Worm (Caenorhabditis elegans) whole organism, mixed stage, embryonic: Measurements from ENCODE around the gene Y116F11A.3.

ENCODE experiments used
- M03D4.4 ChIP-seq: sonication (generic microtip); optimal IDR thresholded peaks from 2 replicates; lab custom pipeline; 2017; ENCODE audit warnings: mild to moderate bottlenecking, missing genetic modification characterization, missing compliant biosample characterization
- bed-3 ChIP-seq: fragments of 200-800 bp; sonication (Bioruptor generic); optimal IDR thresholded peaks from 3 replicates; lab custom pipeline; 2018; ENCODE audit warnings: mild to moderate bottlenecking, missing genetic modification characterization, moderate library complexity, missing compliant biosample characterization
- blmp-1 ChIP-seq: fragments of 150-350 bp; optimal IDR thresholded peaks from 2 replicates; lab custom pipeline; 2014; ENCODE audit warnings: missing biosample characterization, missing genetic modification characterization
- ceh-39 ChIP-seq: fragments of 150-350 bp; optimal IDR thresholded peaks from 2 replicates; lab custom pipeline; 2014; ENCODE audit warnings: missing biosample characterization, missing genetic modification characterization
- ceh-43 ChIP-seq: fragments of 200-800 bp; sonication (Bioruptor generic); optimal IDR thresholded peaks from 2 replicates; lab custom pipeline; 2018; ENCODE audit warnings: mild to moderate bottlenecking, missing genetic modification characterization, moderate library complexity, missing compliant biosample characterization
- ces-1 ChIP-seq: fragments of 150-350 bp; optimal IDR thresholded peaks from 2 replicates; lab custom pipeline; 2014; ENCODE audit warnings: missing biosample characterization, missing genetic modification reagents, missing genetic modification characterization
- cnd-1 ChIP-seq: fragments of 200-800 bp; sonication (Bioruptor generic); optimal IDR thresholded peaks from 2 replicates; lab custom pipeline; 2018; ENCODE audit warnings: mild to moderate bottlenecking, missing genetic modification characterization, missing compliant biosample characterization
- drap-1 ChIP-seq: fragments of 200-800 bp; sonication (Bioruptor generic); optimal IDR thresholded peaks from 3 replicates; lab custom pipeline; 2018; ENCODE audit warnings: mild to moderate bottlenecking, missing genetic modification characterization, missing compliant biosample characterization
- elt-1 ChIP-seq: sonication (generic microtip); optimal IDR thresholded peaks from 2 replicates; lab custom pipeline; 2017; ENCODE audit warnings: missing genetic modification characterization, mild to moderate bottlenecking, missing compliant biosample characterization, antibody characterized with exemption, moderate library complexity, borderline replicate concordance; ENCODE audit not compliant: insufficient read depth
- elt-3 ChIP-seq: fragments of 150-350 bp; optimal IDR thresholded peaks from 2 replicates; lab custom pipeline; 2014; ENCODE audit warnings: missing biosample characterization, missing genetic modification characterization
- flh-1 ChIP-seq: fragments of 200-800 bp; sonication (Bioruptor generic); optimal IDR thresholded peaks from 2 replicates; lab custom pipeline; 2018; ENCODE audit warnings: mild to moderate bottlenecking, missing genetic modification characterization, moderate library complexity, missing compliant biosample characterization
- lin-13 ChIP-seq: fragments of 150-350 bp; optimal IDR thresholded peaks from 2 replicates; lab custom pipeline; 2014; ENCODE audit warnings: missing biosample characterization, missing genetic modification characterization
- lin-32 ChIP-seq: fragments of 200-800 bp; sonication (Bioruptor generic); optimal IDR thresholded peaks from 2 replicates; lab custom pipeline; 2018; ENCODE audit warnings: mild to moderate bottlenecking, missing genetic modification characterization, missing compliant biosample characterization
- lsy-2 ChIP-seq: fragments of 150-350 bp; optimal IDR thresholded peaks from 2 replicates; lab custom pipeline; 2014; ENCODE audit warnings: missing biosample characterization, missing genetic modification characterization
- mab-5 ChIP-seq: fragments of 150-350 bp; optimal IDR thresholded peaks from 2 replicates; lab custom pipeline; 2014; ENCODE audit warnings: missing biosample characterization, missing genetic modification characterization
- mep-1 ChIP-seq: fragments of 150-350 bp; optimal IDR thresholded peaks from 2 replicates; lab custom pipeline; 2017; ENCODE audit warnings: missing biosample characterization, missing genetic modification reagents, missing genetic modification characterization, inconsistent platforms
- mls-2 ChIP-seq: sonication (generic microtip); optimal IDR thresholded peaks from 2 replicates; lab custom pipeline; 2016; ENCODE audit warnings: mild to moderate bottlenecking, missing genetic modification characterization, moderate library complexity, missing compliant biosample characterization
- nhr-2 ChIP-seq: fragments of 150-350 bp; optimal IDR thresholded peaks from 2 replicates; lab custom pipeline; 2014; ENCODE audit warnings: missing biosample characterization, missing genetic modification characterization
- nhr-237 ChIP-seq: fragments of 150-350 bp; optimal IDR thresholded peaks from 2 replicates; lab custom pipeline; 2014; ENCODE audit warnings: missing biosample characterization, missing genetic modification characterization
- pha-4 ChIP-seq: fragments of 150-350 bp; optimal IDR thresholded peaks from 2 replicates; lab custom pipeline; 2018; ENCODE audit warnings: missing biosample characterization, missing genetic modification reagents, missing genetic modification characterization
- sem-2 ChIP-seq: fragments of 200-800 bp; sonication (Bioruptor generic); optimal IDR thresholded peaks from 2 replicates; lab custom pipeline; 2018; ENCODE audit warnings: mild to moderate bottlenecking, missing genetic modification characterization, missing compliant biosample characterization
- snpc-4 ChIP-seq: fragments of 150-350 bp; optimal IDR thresholded peaks from 2 replicates; lab custom pipeline; 2014; ENCODE audit warnings: missing biosample characterization, missing genetic modification characterization
- tbx-8 ChIP-seq: fragments of 200-800 bp; sonication (Bioruptor generic); optimal IDR thresholded peaks from 2 replicates; lab custom pipeline; 2018; ENCODE audit warnings: mild to moderate bottlenecking, missing genetic modification characterization, moderate library complexity, missing compliant biosample characterization
- unc-39 ChIP-seq: fragments of 150-350 bp; optimal IDR thresholded peaks from 2 replicates; lab custom pipeline; 2014; ENCODE audit warnings: missing biosample characterization, missing genetic modification characterization
- zip-8 ChIP-seq: fragments of 150-350 bp; optimal IDR thresholded peaks from 2 replicates; lab custom pipeline; 2014; ENCODE audit warnings: missing biosample characterization, missing genetic modification characterization
- ztf-11 ChIP-seq: fragments of 150-350 bp; optimal IDR thresholded peaks from 2 replicates; lab custom pipeline; 2014; ENCODE audit warnings: missing biosample characterization, missing genetic modification characterization

Gene Y116F11A.3

DNA sequence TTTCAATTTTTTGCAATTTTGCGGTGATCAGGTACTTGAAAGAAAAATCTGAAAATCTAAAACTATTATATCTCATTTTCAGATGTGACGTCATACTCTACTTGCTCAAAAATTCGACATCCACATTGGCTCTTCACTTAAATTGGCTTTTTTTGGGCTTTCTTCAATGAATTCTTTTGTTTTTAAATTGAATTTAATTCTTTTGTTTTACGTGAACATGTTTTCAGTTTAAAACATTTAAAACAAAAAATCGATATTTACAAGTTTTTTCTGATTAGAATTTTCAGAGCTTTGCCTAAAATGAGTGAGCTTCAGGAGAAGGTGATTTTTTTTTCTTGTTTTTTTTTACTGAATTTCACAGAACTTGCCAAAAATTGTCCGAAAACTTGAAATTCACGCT lies 12.8 kb downstream of the Y116F11A.3 start, which contains the start of gene W04E12.3:
W04E12.3 (plus strand) TSS at position 301 of the 400 bp plus-strand sequence.
- TF ChIP-seq elt-1, result no peak
- no peak for TF ChIP-seq tbx-8 (GFP tag; lab: Kevin White, UChicago)
- TF ChIP-seq sem-2, result no peak
- TF ChIP-seq, all 35 proteins: peak for 0

DNA sequence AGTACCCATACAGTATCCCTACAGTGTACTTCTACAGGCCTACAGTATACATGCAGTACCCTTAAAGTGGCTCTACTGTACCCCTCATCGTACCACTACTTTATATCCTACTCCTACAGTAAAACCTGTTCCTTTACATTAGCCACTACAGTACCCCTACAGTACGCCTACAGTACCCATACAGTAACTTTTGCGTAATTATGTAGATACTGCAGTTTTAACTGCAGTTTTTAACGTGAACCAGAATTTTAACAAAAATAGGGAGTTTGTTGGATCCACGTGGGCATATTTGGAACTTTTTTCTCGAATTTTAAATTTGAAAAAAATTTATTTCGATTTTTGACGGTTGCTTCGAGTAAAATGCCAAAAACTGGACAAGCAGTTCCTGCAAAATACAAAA lies 14.5 kb downstream of the Y116F11A.3 start, which contains the start of gene W04E12.4:
W04E12.4 (plus strand) TSS at position 301 of the 400 bp plus-strand sequence.
- TF ChIP-seq lin-32 (GFP tag; lab: Kevin White, UChicago), result no peak
- TF ChIP-seq nhr-2 (tag; lab: Kevin White, UChicago), result no peak
- no peak for TF ChIP-seq flh-1 (GFP tag; lab: Kevin White, UChicago)
- TF ChIP-seq ces-1 (GFP tag; lab: Kevin White, UChicago), result no peak
- TF ChIP-seq M03D4.4 (tag; lab: Kevin White, UChicago), result no peak
- no peak for TF ChIP-seq mep-1 (tag; lab: Kevin White, UChicago)
- TF ChIP-seq lsy-2 (tag; lab: Kevin White, UChicago), result no peak
- TF ChIP-seq drap-1 (GFP tag; lab: Kevin White, UChicago), result no peak
- no peak for TF ChIP-seq mls-2
- no peak for TF ChIP-seq bed-3 (GFP tag; lab: Kevin White, UChicago)
- TF ChIP-seq elt-3 (tag; lab: Kevin White, UChicago), result no peak
- TF ChIP-seq cnd-1 (tag; lab: Kevin White, UChicago), result no peak

DNA sequence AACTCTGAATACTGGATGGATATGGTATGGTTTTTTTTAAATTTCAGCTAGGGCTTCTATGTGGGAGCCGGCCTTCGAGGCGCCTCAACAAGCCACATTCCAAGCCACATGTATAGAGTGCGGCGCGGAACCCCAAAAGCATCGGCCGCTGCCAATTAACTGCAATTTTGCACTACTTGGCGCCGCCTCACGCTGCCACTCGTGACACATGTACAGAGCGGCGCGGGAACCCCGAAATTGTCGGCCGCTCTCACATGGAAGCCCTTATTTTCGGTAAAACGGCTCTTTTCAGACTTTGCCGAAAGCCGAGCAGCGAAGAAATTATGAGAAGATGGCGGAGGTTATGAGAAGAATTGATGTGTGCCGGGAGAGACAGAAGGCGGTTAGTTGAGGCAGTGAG lies 15.0 kb downstream of the Y116F11A.3 start:
- TF ChIP-seq lin-13 (tag; lab: Kevin White, UChicago) (no peak), zip-8 (tag; lab: Kevin White, UChicago) (no peak), flh-1 (GFP tag; lab: Kevin White, UChicago) (no peak), unc-39 (tag; lab: Kevin White, UChicago) (no peak), blmp-1 (tag; lab: Kevin White, UChicago) (no peak)
- TF ChIP-seq, all 35 proteins: peak for 0

DNA sequence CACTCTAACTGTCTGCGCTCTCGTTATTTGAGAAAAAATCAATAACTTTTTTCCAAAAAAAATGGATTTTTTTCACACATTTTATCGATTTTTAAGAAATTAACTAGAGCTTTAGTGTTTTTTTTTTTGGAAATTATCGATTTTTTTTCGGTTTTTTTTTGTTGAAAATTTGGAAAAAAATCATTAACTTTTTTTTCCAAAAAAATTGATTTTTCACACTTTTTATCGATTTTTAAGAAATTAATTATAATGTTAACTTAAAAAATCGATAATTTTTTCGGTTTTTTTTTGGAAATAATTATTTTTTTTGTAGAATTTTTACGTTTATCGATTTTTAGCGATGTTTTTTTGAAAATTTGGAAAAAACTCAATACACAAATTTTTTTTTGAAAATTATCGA lies 15.4 kb downstream of the Y116F11A.3 start:
- no peak for TF ChIP-seq pha-4 (tag; lab: Kevin White, UChicago)
- TF ChIP-seq drap-1 (GFP tag; lab: Kevin White, UChicago), result no peak
- no peak for TF ChIP-seq sem-2
- no peak for TF ChIP-seq cnd-1 (tag; lab: Kevin White, UChicago)
- no peak for TF ChIP-seq ceh-43 (GFP tag; lab: Kevin White, UChicago)
- no peak for TF ChIP-seq elt-1
- no peak for TF ChIP-seq elt-3 (tag; lab: Kevin White, UChicago)
- no peak for TF ChIP-seq ztf-11 (tag; lab: Kevin White, UChicago)
- TF ChIP-seq blmp-1 (tag; lab: Kevin White, UChicago), result no peak
- no peak for TF ChIP-seq nhr-237
- TF ChIP-seq zip-8 (tag; lab: Kevin White, UChicago), result no peak
- no peak for TF ChIP-seq tbx-8 (GFP tag; lab: Kevin White, UChicago)

DNA sequence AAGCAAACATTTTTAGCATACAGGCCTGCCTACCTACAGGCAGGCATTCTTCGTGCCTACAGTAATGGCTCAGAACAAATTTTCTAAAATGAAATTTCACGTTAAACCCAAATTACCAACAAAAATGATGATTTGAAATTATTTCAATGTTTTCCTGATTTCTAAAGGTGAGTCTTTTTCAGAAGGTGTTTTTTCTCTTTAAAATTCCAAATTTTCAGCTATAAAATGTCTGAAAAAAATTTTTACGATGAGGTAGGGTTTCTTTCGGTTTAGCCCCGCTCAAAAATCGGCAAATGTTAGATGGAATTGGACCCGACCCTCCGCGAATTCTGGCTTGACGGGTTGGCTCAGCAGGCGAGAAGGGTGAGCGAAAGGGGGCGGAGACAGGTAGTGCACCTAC lies 17.0 kb downstream of the Y116F11A.3 start, which contains the start of gene W04E12.5:
W04E12.5 (plus strand) TSS at position 301 of the 400 bp plus-strand sequence.
- TF ChIP-seq ces-1 (GFP tag; lab: Kevin White, UChicago), result no peak
- no peak for TF ChIP-seq zip-8 (tag; lab: Kevin White, UChicago)
- TF ChIP-seq elt-1, result no peak
- TF ChIP-seq mab-5 (tag; lab: Kevin White, UChicago), result no peak
- TF ChIP-seq tbx-8 (GFP tag; lab: Kevin White, UChicago), result no peak
- TF ChIP-seq lin-13 (tag; lab: Kevin White, UChicago), result no peak

DNA sequence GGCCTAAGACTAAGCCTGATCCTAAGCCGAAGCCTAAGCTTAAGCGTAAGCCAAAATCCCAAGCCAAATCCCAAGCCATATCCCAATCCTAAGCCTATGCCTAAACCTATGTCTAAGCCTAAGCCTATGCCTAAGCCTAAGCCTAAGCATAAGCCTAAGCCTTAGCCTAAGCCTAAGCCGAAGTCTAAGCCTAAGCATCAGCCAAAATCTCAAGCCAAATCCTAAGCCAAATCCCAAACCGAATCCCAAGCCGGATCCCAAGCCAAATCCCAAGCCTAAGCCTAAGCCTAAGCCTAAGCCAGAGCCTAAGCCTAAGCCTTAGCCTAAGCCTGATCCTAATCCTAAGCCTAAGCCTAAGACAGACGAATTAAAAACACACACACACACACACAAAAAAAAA lies 18.3 kb downstream of the Y116F11A.3 start:
- no peak for TF ChIP-seq lin-13 (tag; lab: Kevin White, UChicago)
- no peak for TF ChIP-seq nhr-2 (tag; lab: Kevin White, UChicago)
- no peak for TF ChIP-seq drap-1 (GFP tag; lab: Kevin White, UChicago)
- TF ChIP-seq flh-1 (GFP tag; lab: Kevin White, UChicago), result no peak

DNA sequence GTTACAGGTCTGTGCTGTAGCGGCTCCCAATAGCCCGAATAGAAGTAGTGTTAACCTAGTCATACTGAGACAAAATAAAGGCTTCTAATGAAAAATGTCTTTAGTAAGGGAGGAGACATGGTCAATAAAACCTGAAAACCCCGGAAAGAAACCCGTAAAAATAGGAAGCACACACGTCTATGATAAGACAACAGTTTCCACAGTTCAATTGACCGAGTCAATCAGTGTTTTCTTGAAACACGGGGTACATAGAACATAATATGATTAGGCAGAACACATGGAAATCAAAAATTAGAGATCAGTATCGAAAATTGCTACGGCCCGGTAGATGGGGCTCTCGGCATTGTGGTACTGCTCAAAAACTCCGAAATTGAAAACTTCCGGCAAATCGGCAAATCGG lies 22.3 kb downstream of the Y116F11A.3 start, which contains the start of gene clec-49:
clec-49 (minus strand) TSS at position 103 of the 400 bp plus-strand sequence.
- no peak for TF ChIP-seq nhr-2 (tag; lab: Kevin White, UChicago)
- no peak for TF ChIP-seq ceh-39 (tag; lab: Kevin White, UChicago)
- no peak for TF ChIP-seq snpc-4 (tag; lab: Kevin White, UChicago)
- TF ChIP-seq, all 35 proteins: peak for 0
